Worm (Caenorhabditis elegans) whole organism, midembryonic: ENCODE data around the gene ttbk-5.

Source experiments
- T22C8.4 ChIP-seq: fragments of 200-800 bp; sonication (Bioruptor generic); IDR thresholded peaks from 2 replicates; pipeline ENCODE4 v1.3.6; 2022; ENCODE audit warnings: missing genetic modification characterization, missing compliant biosample characterization
- cog-1 ChIP-seq: sonication (generic microtip); optimal IDR thresholded peaks from 2 replicates; lab custom pipeline; 2016; ENCODE audit warnings: missing genetic modification characterization, missing compliant biosample characterization
- flt-1 ChIP-seq: fragments of 200-800 bp; sonication (Bioruptor generic); IDR thresholded peaks from 2 replicates; pipeline ENCODE4 v1.3.6; 2022; ENCODE audit warnings: missing genetic modification characterization, missing compliant biosample characterization
- klf-2 ChIP-seq: fragments of 200-800 bp; sonication (Bioruptor generic); conservative IDR thresholded peaks from 2 replicates; pipeline ENCODE4 v1.3.6; 2022; ENCODE audit warnings: missing genetic modification reagents, missing genetic modification characterization, missing compliant biosample characterization
- med-1 ChIP-seq: sonication (generic microtip); optimal IDR thresholded peaks from 2 replicates; lab custom pipeline; 2017; ENCODE audit warnings: missing genetic modification characterization, mild to moderate bottlenecking, missing compliant biosample characterization, antibody characterized with exemption, missing genetic modification reagents; ENCODE audit not compliant: insufficient read depth
- ref-1 ChIP-seq: fragments of 200-800 bp; sonication (Bioruptor generic); conservative IDR thresholded peaks from 2 replicates; pipeline ENCODE4 v1.3.6; 2022; ENCODE audit warnings: missing genetic modification reagents, missing genetic modification characterization, missing compliant biosample characterization
- tab-1 ChIP-seq: fragments of 200-800 bp; sonication (Bioruptor generic); IDR thresholded peaks from 2 replicates; pipeline ENCODE4 v1.3.6; 2022; ENCODE audit warnings: missing genetic modification characterization, missing compliant biosample characterization
- ztf-23 ChIP-seq: fragments of 200-800 bp; sonication (Bioruptor generic); IDR thresholded peaks from 2 replicates; pipeline ENCODE4 v1.3.6; 2022; ENCODE audit warnings: missing genetic modification reagents, missing genetic modification characterization, missing compliant biosample characterization
- ztf-29 ChIP-seq: fragments of 200-800 bp; sonication (Bioruptor generic); IDR thresholded peaks from 2 replicates; pipeline ENCODE4 v1.3.6; 2022; ENCODE audit warnings: missing genetic modification reagents, missing genetic modification characterization, missing compliant biosample characterization

The ttbk-5 gene

ce11 chrIV:10060795-10061194 lies 29.7 kb upstream of the ttbk-5 start:
- TF ChIP-seq cog-1, result no peak
- TF ChIP-seq flt-1, result no peak
- TF ChIP-seq ztf-23 (GFP tag; lab: Robert Waterston, UW), result no peak
- no peak for TF ChIP-seq T22C8.4 (GFP tag; lab: Robert Waterston, UW)
- TF ChIP-seq med-1 (GFP tag; lab: Kevin White, UChicago), result no peak
- no peak for TF ChIP-seq tab-1 (GFP tag; lab: Robert Waterston, UW)
- no peak for TF ChIP-seq ztf-29 (GFP tag; lab: Robert Waterston, UW)
- no peak for TF ChIP-seq ref-1 (GFP tag; lab: Robert Waterston, UW)
- no peak for TF ChIP-seq klf-2 (GFP tag; lab: Robert Waterston, UW)

ce11 chrIV:10062728-10063127 lies 27.7 kb upstream of the ttbk-5 start, which contains the start of gene ipla-7:
TSS of gene ipla-7 (minus strand) at chrIV:10062849.
- no peak for TF ChIP-seq tab-1 (GFP tag; lab: Robert Waterston, UW)
- TF ChIP-seq flt-1, result no peak
- no peak for TF ChIP-seq ref-1 (GFP tag; lab: Robert Waterston, UW)
- no peak for TF ChIP-seq med-1 (GFP tag; lab: Kevin White, UChicago)
- no peak for TF ChIP-seq ztf-29 (GFP tag; lab: Robert Waterston, UW)
- no peak for TF ChIP-seq ztf-23 (GFP tag; lab: Robert Waterston, UW)
- no peak for TF ChIP-seq T22C8.4 (GFP tag; lab: Robert Waterston, UW)
- TF ChIP-seq cog-1, result no peak
- no peak for TF ChIP-seq klf-2 (GFP tag; lab: Robert Waterston, UW)

ce11 chrIV:10063941-10064340 lies 26.5 kb upstream of the ttbk-5 start:
- TF ChIP-seq ztf-23 (GFP tag; lab: Robert Waterston, UW), result no peak
- no peak for TF ChIP-seq ref-1 (GFP tag; lab: Robert Waterston, UW)
- TF ChIP-seq flt-1, result no peak
- TF ChIP-seq med-1 (GFP tag; lab: Kevin White, UChicago), result no peak
- TF ChIP-seq tab-1 (GFP tag; lab: Robert Waterston, UW), result no peak
- TF ChIP-seq cog-1, result no peak
- TF ChIP-seq T22C8.4 (GFP tag; lab: Robert Waterston, UW), result no peak
- TF ChIP-seq ztf-29 (GFP tag; lab: Robert Waterston, UW), result no peak
- no peak for TF ChIP-seq klf-2 (GFP tag; lab: Robert Waterston, UW)

ce11 chrIV:10065159-10065558 lies 25.3 kb upstream of the ttbk-5 start:
- no peak for TF ChIP-seq flt-1
- TF ChIP-seq cog-1, result no peak
- TF ChIP-seq ztf-29 (GFP tag; lab: Robert Waterston, UW), result no peak
- TF ChIP-seq ref-1 (GFP tag; lab: Robert Waterston, UW), result no peak
- no peak for TF ChIP-seq ztf-23 (GFP tag; lab: Robert Waterston, UW)
- no peak for TF ChIP-seq klf-2 (GFP tag; lab: Robert Waterston, UW)
- no peak for TF ChIP-seq T22C8.4 (GFP tag; lab: Robert Waterston, UW)
- TF ChIP-seq tab-1 (GFP tag; lab: Robert Waterston, UW), result no peak
- TF ChIP-seq med-1 (GFP tag; lab: Kevin White, UChicago), result no peak

- no peak for TF ChIP-seq ztf-23 (GFP tag; lab: Robert Waterston, UW)
- no peak for TF ChIP-seq ztf-29 (GFP tag; lab: Robert Waterston, UW)
- no peak for TF ChIP-seq flt-1
Measured at ce11 chrIV:10066456-10066855, 24.0 kb upstream of the ttbk-5 start.

- TF ChIP-seq flt-1 (no peak), med-1 (GFP tag; lab: Kevin White, UChicago) (no peak), ztf-29 (GFP tag; lab: Robert Waterston, UW) (no peak), klf-2 (GFP tag; lab: Robert Waterston, UW) (no peak), tab-1 (GFP tag; lab: Robert Waterston, UW) (no peak), T22C8.4 (GFP tag; lab: Robert Waterston, UW) (no peak), cog-1 (no peak), ztf-23 (GFP tag; lab: Robert Waterston, UW) (no peak), ref-1 (GFP tag; lab: Robert Waterston, UW) (no peak)
Measured at ce11 chrIV:10067541-10067940, 22.9 kb upstream of the ttbk-5 start, which contains the start of gene cwn-2. TSS of gene cwn-2 (plus strand) at chrIV:10067816.

- TF ChIP-seq flt-1, result no peak
- TF ChIP-seq ref-1 (GFP tag; lab: Robert Waterston, UW), result no peak
- no peak for TF ChIP-seq tab-1 (GFP tag; lab: Robert Waterston, UW)
- no peak for TF ChIP-seq ztf-23 (GFP tag; lab: Robert Waterston, UW)
- no peak for TF ChIP-seq cog-1
- TF ChIP-seq klf-2 (GFP tag; lab: Robert Waterston, UW), result no peak
- TF ChIP-seq T22C8.4 (GFP tag; lab: Robert Waterston, UW), result no peak
- no peak for TF ChIP-seq ztf-29 (GFP tag; lab: Robert Waterston, UW)
- TF ChIP-seq med-1 (GFP tag; lab: Kevin White, UChicago), result no peak
Measured at ce11 chrIV:10068266-10068665, 22.2 kb upstream of the ttbk-5 start.

ce11 chrIV:10072527-10072926 lies 17.9 kb upstream of the ttbk-5 start, which contains the start of gene W01B6.3:
TSS of gene W01B6.3 (minus strand) at chrIV:10072627.
- no peak for TF ChIP-seq ztf-29 (GFP tag; lab: Robert Waterston, UW)
- TF ChIP-seq T22C8.4 (GFP tag; lab: Robert Waterston, UW), result no peak
- no peak for TF ChIP-seq tab-1 (GFP tag; lab: Robert Waterston, UW)
- TF ChIP-seq flt-1, result no peak

- TF ChIP-seq T22C8.4 (GFP tag; lab: Robert Waterston, UW) (no peak), ztf-23 (GFP tag; lab: Robert Waterston, UW) (no peak), ref-1 (GFP tag; lab: Robert Waterston, UW) (no peak), ztf-29 (GFP tag; lab: Robert Waterston, UW) (no peak), flt-1 (no peak), tab-1 (GFP tag; lab: Robert Waterston, UW) (no peak), cog-1 (no peak), med-1 (GFP tag; lab: Kevin White, UChicago) (no peak), klf-2 (GFP tag; lab: Robert Waterston, UW) (no peak)
Measured at ce11 chrIV:10075034-10075510, 15.4 kb upstream of the ttbk-5 start, which contains the start of the genes ttbk-4 and W01B6.4. TSS of gene ttbk-4 (minus strand) at chrIV:10075134. TSS of gene W01B6.4 (plus strand) at chrIV:10075460.
